Worm (Caenorhabditis elegans): ENCODE measurements around the gene cyp-29A4.
A peak's percentile ranks its signal among the peaks of the same experiment; 100 is the strongest.

Gene cyp-29A4

ce11 chrV:9680260-9680659 is 25.7 kb downstream of the cyp-29A4 start:
- no peak for TF ChIP-seq pes-1 (GFP tag; IDR thresholded peaks at IDR 0.05)
- no peak for TF ChIP-seq ets-7 (tag; optimal IDR thresholded peaks at IDR 0.05)
- no peak for TF ChIP-seq ceh-13 (GFP tag; optimal IDR thresholded peaks at IDR 0.05)
- no peak for TF ChIP-seq tra-4 (tag; optimal IDR thresholded peaks at IDR 0.05)

DNA sequence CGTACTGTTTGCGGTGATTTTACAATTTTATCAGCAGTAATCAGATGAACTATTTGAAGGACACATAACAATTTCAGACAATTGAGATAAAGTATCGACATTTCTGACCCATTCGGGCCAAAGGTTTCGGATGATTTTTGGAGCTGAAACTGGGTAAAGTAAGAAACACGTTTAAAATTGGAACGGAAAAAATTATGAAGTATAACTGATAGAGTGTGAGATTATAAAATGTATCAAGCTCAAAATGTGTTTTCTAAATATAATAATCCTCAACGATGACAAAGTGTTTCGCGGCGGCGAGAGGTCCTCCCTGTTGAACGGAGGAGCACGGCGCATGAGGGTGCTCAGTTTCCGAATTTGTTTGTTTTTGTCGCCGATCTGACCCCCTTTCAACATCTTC is 31.0 kb downstream of the cyp-29A4 start, which contains the start of gene ZK287.4:
Gene ZK287.4 (minus strand): TSS at position 101 of the 400 bp plus-strand sequence.
- TF ChIP-seq ets-7 (tag; optimal IDR thresholded peaks at IDR 0.05) (no peak), tbx-37 (GFP tag; conservative IDR thresholded peaks at IDR 0.05) (no peak), B0310.2 (tag; optimal IDR thresholded peaks at IDR 0.05) (no peak), ama-1 (optimal IDR thresholded peaks at IDR 0.05) (no peak), scrt-1 (GFP tag; IDR thresholded peaks at IDR 0.05) (no peak), aly-1 (tag; optimal IDR thresholded peaks at IDR 0.05) (no peak), pes-1 (GFP tag; IDR thresholded peaks at IDR 0.05) (no peak), ceh-36 (tag; optimal IDR thresholded peaks at IDR 0.05) (no peak), hmg-4 (GFP tag; optimal IDR thresholded peaks at IDR 0.05) (no peak), flt-1 (GFP tag; IDR thresholded peaks at IDR 0.05) (no peak), tbx-11 (GFP tag; IDR thresholded peaks at IDR 0.05) (no peak), tra-4 (tag; optimal IDR thresholded peaks at IDR 0.05) (no peak), F13C5.2 (tag; optimal IDR thresholded peaks at IDR 0.05) (no peak), sea-1 (GFP tag; conservative IDR thresholded peaks at IDR 0.05) (no peak), hnd-1 (tag; optimal IDR thresholded peaks at IDR 0.05) (no peak), hmbx-1 (tag; optimal IDR thresholded peaks at IDR 0.05) (no peak)

DNA sequence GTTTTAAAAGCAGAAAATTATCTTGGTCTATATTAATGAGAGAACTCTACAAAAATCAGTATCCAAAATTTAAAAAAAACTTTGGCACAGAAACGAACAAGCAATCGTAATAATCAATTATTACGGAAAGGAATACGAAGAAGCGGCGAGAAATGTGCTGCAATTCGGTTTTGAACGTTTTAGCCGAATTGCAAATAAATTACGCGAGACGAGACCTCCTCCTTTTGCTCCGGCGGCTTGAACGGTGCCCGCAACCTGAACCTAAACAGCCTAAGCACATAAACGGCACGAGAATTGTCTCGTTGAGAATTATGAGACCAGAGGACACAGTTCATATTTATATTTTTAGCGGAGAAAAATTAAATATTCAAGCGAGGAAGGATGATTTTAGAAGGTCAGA is 34.8 kb downstream of the cyp-29A4 start:
- no peak for TF ChIP-seq hmbx-1 (tag; optimal IDR thresholded peaks at IDR 0.05)
- TF ChIP-seq ets-7 (tag; optimal IDR thresholded peaks at IDR 0.05): no peak
- TF ChIP-seq tbx-37 (GFP tag; conservative IDR thresholded peaks at IDR 0.05): no peak
- TF ChIP-seq pes-1 (GFP tag; IDR thresholded peaks at IDR 0.05): no peak
- no peak for TF ChIP-seq tra-4 (tag; optimal IDR thresholded peaks at IDR 0.05)
- TF ChIP-seq sea-1 (GFP tag; conservative IDR thresholded peaks at IDR 0.05): no peak
- no peak for TF ChIP-seq F13C5.2 (tag; optimal IDR thresholded peaks at IDR 0.05)
- TF ChIP-seq ceh-13 (GFP tag; optimal IDR thresholded peaks at IDR 0.05): no peak
- TF ChIP-seq scrt-1 (GFP tag; IDR thresholded peaks at IDR 0.05): no peak
- no peak for TF ChIP-seq aly-1 (tag; optimal IDR thresholded peaks at IDR 0.05)
- no peak for TF ChIP-seq ceh-36 (tag; optimal IDR thresholded peaks at IDR 0.05)
- no peak for TF ChIP-seq tbx-11 (GFP tag; IDR thresholded peaks at IDR 0.05)
- TF ChIP-seq B0310.2 (tag; optimal IDR thresholded peaks at IDR 0.05): no peak
- no peak for TF ChIP-seq ama-1 (optimal IDR thresholded peaks at IDR 0.05)
- TF ChIP-seq hnd-1 (tag; optimal IDR thresholded peaks at IDR 0.05): no peak
- no peak for TF ChIP-seq flt-1 (GFP tag; IDR thresholded peaks at IDR 0.05)
- no peak for TF ChIP-seq hmg-4 (GFP tag; optimal IDR thresholded peaks at IDR 0.05)

- TF ChIP-seq scrt-1 (GFP tag; IDR thresholded peaks at IDR 0.05) (no peak), hnd-1 (tag; optimal IDR thresholded peaks at IDR 0.05) (no peak), tra-4 (tag; optimal IDR thresholded peaks at IDR 0.05) (no peak), aly-1 (tag; optimal IDR thresholded peaks at IDR 0.05) (no peak)
Observed at ce11 chrV:9690099-9690572, 35.6 kb downstream of the cyp-29A4 start, which contains the start of gene rbx-1. rbx-1 (minus strand) TSS chrV:9690522.

DNA sequence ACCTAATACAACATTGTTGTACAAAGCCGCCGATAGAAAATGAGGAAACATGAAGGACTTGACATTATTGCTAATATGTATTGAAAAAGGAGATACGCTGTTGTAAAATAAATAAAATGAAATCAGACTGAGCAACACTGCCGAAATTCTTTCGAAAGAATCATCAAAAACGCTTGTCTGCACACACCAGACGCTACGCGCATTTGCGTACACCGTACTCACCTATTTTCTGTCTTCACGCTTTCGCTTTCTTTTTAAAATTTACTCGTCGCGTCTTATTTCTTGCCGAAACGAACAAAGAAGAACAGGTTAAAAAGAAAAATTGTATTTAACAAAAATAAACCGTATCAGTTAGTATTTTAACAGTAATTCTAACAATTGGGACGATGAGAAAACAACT is 36.2 kb downstream of the cyp-29A4 start:
- TF ChIP-seq F13C5.2 (tag; optimal IDR thresholded peaks at IDR 0.05): peak; percentile 55
- TF ChIP-seq ama-1 (optimal IDR thresholded peaks at IDR 0.05): no peak

DNA sequence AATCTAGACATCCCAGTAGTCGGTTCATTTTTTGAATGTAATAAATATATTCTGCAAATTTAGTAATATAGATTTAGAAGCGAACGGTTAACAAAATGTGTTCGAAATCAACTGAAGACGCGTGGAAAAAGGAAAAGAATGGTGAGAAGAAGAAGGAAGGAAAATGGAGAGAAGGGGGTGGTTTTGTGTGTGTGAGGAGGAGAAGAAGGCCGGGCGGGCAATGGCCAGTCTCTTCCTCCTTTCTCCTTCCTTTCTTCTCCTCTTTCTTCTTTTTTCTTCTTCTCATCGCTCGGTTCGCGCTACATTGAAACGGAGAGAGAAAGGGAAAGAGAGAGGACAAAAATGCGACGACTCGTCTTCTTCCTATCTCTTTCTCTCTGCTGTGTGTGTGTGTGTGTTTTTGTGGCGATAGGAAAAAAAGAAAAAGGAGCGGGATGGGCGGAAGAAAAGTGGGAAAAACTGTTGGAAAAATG is 37.6 kb downstream of the cyp-29A4 start, which contains the start of gene ztf-9:
Gene ztf-9 (minus strand): TSS at position 51 of the 473 bp plus-strand sequence.
- TF ChIP-seq tra-4 (tag; optimal IDR thresholded peaks at IDR 0.05): no peak
- no peak for TF ChIP-seq ama-1 (optimal IDR thresholded peaks at IDR 0.05)
- TF ChIP-seq ets-7 (tag; optimal IDR thresholded peaks at IDR 0.05): no peak
- peak; percentile 72 for TF ChIP-seq hmg-4 (GFP tag; optimal IDR thresholded peaks at IDR 0.05)
- peak; percentile 19 for TF ChIP-seq F13C5.2 (tag; optimal IDR thresholded peaks at IDR 0.05)

ce11 chrV:9692649-9693112 is 38.1 kb downstream of the cyp-29A4 start, which contains the start of gene ZK287.7:
ZK287.7 (plus strand) TSS chrV:9693062.
- no peak for TF ChIP-seq ets-7 (tag; optimal IDR thresholded peaks at IDR 0.05)
- TF ChIP-seq ceh-36 (tag; optimal IDR thresholded peaks at IDR 0.05): no peak
- TF ChIP-seq hmbx-1 (tag; optimal IDR thresholded peaks at IDR 0.05): no peak
- TF ChIP-seq B0310.2 (tag; optimal IDR thresholded peaks at IDR 0.05): no peak
- no peak for TF ChIP-seq ama-1 (optimal IDR thresholded peaks at IDR 0.05)
- TF ChIP-seq pes-1 (GFP tag; IDR thresholded peaks at IDR 0.05): no peak
- no peak for TF ChIP-seq tra-4 (tag; optimal IDR thresholded peaks at IDR 0.05)
- no peak for TF ChIP-seq sea-1 (GFP tag; conservative IDR thresholded peaks at IDR 0.05)
- TF ChIP-seq ceh-13 (GFP tag; optimal IDR thresholded peaks at IDR 0.05): no peak

- TF ChIP-seq ceh-13 (GFP tag; optimal IDR thresholded peaks at IDR 0.05): no peak
- no peak for TF ChIP-seq tra-4 (tag; optimal IDR thresholded peaks at IDR 0.05)
Observed at ce11 chrV:9696715-9697114, 42.2 kb downstream of the cyp-29A4 start, which contains the start of gene her-1. her-1 (plus strand) TSS chrV:9697015.

DNA sequence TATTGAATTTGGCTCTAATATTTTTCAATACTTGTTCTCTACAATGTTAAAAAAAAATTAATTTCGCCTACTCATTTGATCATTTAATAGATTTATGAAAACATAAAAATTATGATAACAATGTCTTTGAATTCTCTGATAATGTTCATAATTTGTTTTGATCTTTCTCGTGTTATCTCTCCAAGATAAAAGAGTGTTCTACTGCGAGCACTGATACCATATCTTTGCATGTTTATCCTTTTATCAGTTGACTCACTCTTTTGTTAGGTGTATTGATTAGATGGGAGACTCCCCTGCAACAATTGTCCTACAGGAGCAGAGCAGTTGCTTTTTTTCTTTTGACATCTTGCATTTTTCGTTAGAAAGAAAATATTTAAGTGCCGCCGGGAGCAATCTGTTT is 44.7 kb downstream of the cyp-29A4 start:
- no peak for TF ChIP-seq scrt-1 (GFP tag; IDR thresholded peaks at IDR 0.05)
- no peak for TF ChIP-seq hnd-1 (tag; optimal IDR thresholded peaks at IDR 0.05)
- TF ChIP-seq F13C5.2 (tag; optimal IDR thresholded peaks at IDR 0.05): no peak
- no peak for TF ChIP-seq tbx-11 (GFP tag; IDR thresholded peaks at IDR 0.05)
- no peak for TF ChIP-seq ceh-13 (GFP tag; optimal IDR thresholded peaks at IDR 0.05)
- TF ChIP-seq pes-1 (GFP tag; IDR thresholded peaks at IDR 0.05): no peak
- no peak for TF ChIP-seq ama-1 (optimal IDR thresholded peaks at IDR 0.05)
- TF ChIP-seq hmbx-1 (tag; optimal IDR thresholded peaks at IDR 0.05): no peak
- no peak for TF ChIP-seq ets-7 (tag; optimal IDR thresholded peaks at IDR 0.05)
- no peak for TF ChIP-seq aly-1 (tag; optimal IDR thresholded peaks at IDR 0.05)

All from whole organism, early embryonic.